Worm (Caenorhabditis elegans) whole organism, young adult: ENCODE measurements around the gene C38C6.3.

Experiments used
- B0035.1 ChIP-seq: sonication (generic microtip); optimal IDR thresholded peaks from 2 replicates; lab custom pipeline; 2016; ENCODE audit warnings: missing genetic modification characterization, mild to moderate bottlenecking, missing compliant biosample characterization, missing genotype, missing genetic modification reagents
- C17E4.6 ChIP-seq: fragments of 200-800 bp; sonication (Bioruptor generic); IDR thresholded peaks from 2 replicates; pipeline ENCODE4 v1.3.6; 2022; ENCODE audit warnings: missing genetic modification reagents, missing genetic modification characterization, missing compliant biosample characterization
- F23B12.7 ChIP-seq: sonication (generic microtip); optimal IDR thresholded peaks from 2 replicates; lab custom pipeline; 2017; ENCODE audit warnings: missing genetic modification characterization, mild to moderate bottlenecking, missing compliant biosample characterization, antibody characterized with exemption, moderate library complexity; ENCODE audit not compliant: insufficient read depth
- F57C9.4 ChIP-seq: sonication (generic microtip); optimal IDR thresholded peaks from 2 replicates; lab custom pipeline; 2017; ENCODE audit warnings: mild to moderate bottlenecking, missing genetic modification characterization, missing compliant biosample characterization
- T07F8.4 ChIP-seq: sonication (generic microtip); optimal IDR thresholded peaks from 2 replicates; lab custom pipeline; 2016; ENCODE audit warnings: mild to moderate bottlenecking, missing genetic modification characterization, moderate library complexity, missing compliant biosample characterization
- T26A5.8 ChIP-seq: sonication (generic microtip); optimal IDR thresholded peaks from 2 replicates; lab custom pipeline; 2016; ENCODE audit warnings: missing genetic modification characterization, missing compliant biosample characterization
- Y56A3A.18 ChIP-seq: fragments of 200-800 bp; sonication (Bioruptor generic); IDR thresholded peaks from 2 replicates; pipeline ENCODE4 v1.3.6; 2022; ENCODE audit warnings: missing genetic modification reagents, missing genetic modification characterization, missing compliant biosample characterization
- aptf-3 ChIP-seq: fragments of 200-800 bp; sonication (Bioruptor generic); IDR thresholded peaks from 2 replicates; pipeline ENCODE4 v1.3.6; 2022; ENCODE audit warnings: missing genetic modification characterization, missing compliant biosample characterization
- athp-1 ChIP-seq: sonication (generic microtip); optimal IDR thresholded peaks from 2 replicates; lab custom pipeline; 2017; ENCODE audit warnings: mild to moderate bottlenecking, missing genetic modification characterization, missing compliant biosample characterization
- bed-2 ChIP-seq: fragments of 200-800 bp; sonication (Bioruptor generic); IDR thresholded peaks from 2 replicates; pipeline ENCODE4 v1.3.6; 2022; ENCODE audit warnings: missing genetic modification reagents, missing genetic modification characterization, missing compliant biosample characterization
- cebp-1 ChIP-seq, 2 experiments: fragments of 200-800 bp in 1 of 2; sonication (Bioruptor generic) in 1 of 2; sonication (generic microtip) in 1 of 2; IDR thresholded peaks in 1 of 2; optimal IDR thresholded peaks in 1 of 2; 2 replicates each; pipeline versions ENCODE4 v1.3.6 to Lab custom; 2017 to 2022; ENCODE audit warnings: missing compliant biosample characterization in 2 of 2, missing genetic modification characterization in 2 of 2, mild to moderate bottlenecking in 1 of 2, missing genetic modification reagents in 1 of 2, moderate library complexity in 1 of 2
- ceh-27 ChIP-seq: fragments of 200-800 bp; sonication (Bioruptor generic); optimal IDR thresholded peaks from 2 replicates; lab custom pipeline; 2018; ENCODE audit warnings: mild to moderate bottlenecking, missing genetic modification characterization, moderate library complexity, missing compliant biosample characterization
- ceh-40 ChIP-seq: fragments of 200-800 bp; sonication (Bioruptor generic); IDR thresholded peaks from 2 replicates; pipeline ENCODE4 v1.3.6; 2022; ENCODE audit warnings: missing genetic modification characterization, missing compliant biosample characterization
- chd-7 ChIP-seq: sonication (generic microtip); optimal IDR thresholded peaks from 2 replicates; lab custom pipeline; 2016; ENCODE audit warnings: mild to moderate bottlenecking, missing genetic modification characterization, moderate library complexity, missing compliant biosample characterization
- die-1 ChIP-seq: sonication (generic microtip); optimal IDR thresholded peaks from 2 replicates; lab custom pipeline; 2016; ENCODE audit warnings: missing genotype, mild to moderate bottlenecking, missing genetic modification characterization, missing compliant biosample characterization
- dpff-1 ChIP-seq: sonication (generic microtip); optimal IDR thresholded peaks from 2 replicates; lab custom pipeline; 2017; ENCODE audit warnings: mild to moderate bottlenecking, missing genetic modification characterization, missing compliant biosample characterization
- efl-1 ChIP-seq: fragments of 150-350 bp; optimal IDR thresholded peaks from 2 replicates; lab custom pipeline; 2014; ENCODE audit warnings: missing biosample characterization, missing genetic modification reagents, missing genetic modification characterization
- egl-44 ChIP-seq: fragments of 200-800 bp; sonication (Bioruptor generic); IDR thresholded peaks from 2 replicates; pipeline ENCODE4 v1.3.6; 2022; ENCODE audit warnings: missing genetic modification reagents, missing genetic modification characterization, missing compliant biosample characterization
- fkh-3 ChIP-seq: sonication (generic microtip); optimal IDR thresholded peaks from 2 replicates; lab custom pipeline; 2016; ENCODE audit warnings: mild to moderate bottlenecking, missing genetic modification characterization, missing compliant biosample characterization
- gei-17 ChIP-seq: fragments of 200-800 bp; sonication (Bioruptor generic); optimal IDR thresholded peaks from 2 replicates; lab custom pipeline; 2018; ENCODE audit warnings: mild to moderate bottlenecking, missing genetic modification characterization, missing compliant biosample characterization
- hmg-1.2 ChIP-seq: fragments of 200-800 bp; sonication (Bioruptor generic); IDR thresholded peaks from 2 replicates; pipeline ENCODE4 v1.3.6; 2022; ENCODE audit warnings: missing genetic modification reagents, missing genetic modification characterization, missing compliant biosample characterization
- hsf-1 ChIP-seq: fragments of 200-800 bp; sonication (Bioruptor generic); IDR thresholded peaks from 2 replicates; pipeline ENCODE4 v1.3.6; 2022; ENCODE audit warnings: missing genetic modification reagents, missing genetic modification characterization, missing compliant biosample characterization
- lin-26 ChIP-seq: fragments of 200-800 bp; sonication (Bioruptor generic); IDR thresholded peaks from 2 replicates; pipeline ENCODE4 v1.3.6; 2022; ENCODE audit warnings: missing genetic modification reagents, missing genetic modification characterization, missing compliant biosample characterization
- lin-35 ChIP-seq, 3 experiments: fragments of 150-350 bp in 2 of 3; sonication (generic microtip) in 1 of 3; optimal IDR thresholded peaks; 2 replicates each; lab custom pipeline; 2014 to 2018; ENCODE audit warnings: missing biosample characterization in 3 of 3, missing genetic modification characterization in 3 of 3, missing genetic modification reagents in 3 of 3
- lin-40 ChIP-seq: sonication (generic microtip); optimal IDR thresholded peaks from 2 replicates; lab custom pipeline; 2016; ENCODE audit warnings: missing genetic modification characterization, mild to moderate bottlenecking, missing compliant biosample characterization, missing genotype, missing genetic modification reagents
- lir-1 ChIP-seq: fragments of 200-800 bp; sonication (Bioruptor generic); conservative IDR thresholded peaks from 2 replicates; pipeline ENCODE4 v1.3.6; 2022; ENCODE audit warnings: missing genetic modification reagents, missing genetic modification characterization, missing compliant biosample characterization
- madf-3 ChIP-seq: fragments of 200-800 bp; sonication (Bioruptor generic); IDR thresholded peaks from 2 replicates; pipeline ENCODE4 v1.3.6; 2022; ENCODE audit warnings: missing genetic modification reagents, missing genetic modification characterization, missing compliant biosample characterization
- madf-8 ChIP-seq: fragments of 200-800 bp; sonication (Bioruptor generic); conservative IDR thresholded peaks from 2 replicates; pipeline ENCODE4 v1.3.6; 2022; ENCODE audit warnings: missing genetic modification reagents, missing genetic modification characterization, missing compliant biosample characterization
- mes-4 ChIP-seq: sonication (generic microtip); optimal IDR thresholded peaks from 2 replicates; lab custom pipeline; 2016; ENCODE audit warnings: missing genotype, missing genetic modification characterization, missing compliant biosample characterization
- nhr-120 ChIP-seq: fragments of 200-800 bp; sonication (Bioruptor generic); IDR thresholded peaks from 2 replicates; pipeline ENCODE4 v1.3.6; 2022; ENCODE audit warnings: missing genetic modification characterization, missing compliant biosample characterization
- repo-1 ChIP-seq: sonication (generic microtip); optimal IDR thresholded peaks from 2 replicates; lab custom pipeline; 2017; ENCODE audit warnings: mild to moderate bottlenecking, missing genetic modification characterization, missing compliant biosample characterization
- rpc-1 ChIP-seq, 2 experiments: fragments of 150-350 bp in 1 of 2; sonication (generic microtip) in 1 of 2; optimal IDR thresholded peaks; 2 replicates each; lab custom pipeline; 2014 to 2018; ENCODE audit warnings: missing biosample characterization in 1 of 2, missing genetic modification characterization in 1 of 2, missing genetic modification reagents in 1 of 2, missing genotype in 1 of 2
- sdz-38 ChIP-seq: sonication (generic microtip); optimal IDR thresholded peaks from 2 replicates; lab custom pipeline; 2016; ENCODE audit warnings: missing genotype, missing genetic modification characterization, missing compliant biosample characterization
- sea-2 ChIP-seq: fragments of 200-800 bp; sonication (Bioruptor generic); IDR thresholded peaks from 2 replicates; pipeline ENCODE4 v1.3.6; 2022; ENCODE audit warnings: missing genetic modification characterization, missing compliant biosample characterization
- snpc-4 ChIP-seq, 5 experiments: fragments of 150-350 bp in 1 of 5; sonication (generic microtip) in 4 of 5; optimal IDR thresholded peaks; 2 replicates each; lab custom pipeline; 2014 to 2018; ENCODE audit warnings: missing genetic modification characterization in 5 of 5, missing biosample characterization in 3 of 5, antibody characterized with exemption in 2 of 5, mild to moderate bottlenecking in 2 of 5, missing compliant biosample characterization in 2 of 5, missing genotype in 2 of 5, moderate library complexity in 2 of 5, missing genetic modification reagents in 1 of 5
- tbp1 ChIP-seq: fragments of 200-800 bp; sonication (Bioruptor generic); optimal IDR thresholded peaks from 2 replicates; lab custom pipeline; 2018; ENCODE audit warnings: mild to moderate bottlenecking, missing genetic modification characterization, missing compliant biosample characterization
- unc-130 ChIP-seq: sonication (generic microtip); optimal IDR thresholded peaks from 2 replicates; lab custom pipeline; 2016; ENCODE audit warnings: missing genetic modification reagents, missing genetic modification characterization, missing compliant biosample characterization
- xnd-1 ChIP-seq: sonication (generic microtip); optimal IDR thresholded peaks from 2 replicates; lab custom pipeline; 2016; ENCODE audit warnings: missing genotype, missing genetic modification reagents, missing genetic modification characterization, missing compliant biosample characterization
- zfh-2 ChIP-seq: fragments of 200-800 bp; sonication (Bioruptor generic); conservative IDR thresholded peaks from 2 replicates; pipeline ENCODE4 v1.3.6; 2022; ENCODE audit warnings: missing genetic modification reagents, missing genetic modification characterization, missing compliant biosample characterization
- zim-3 ChIP-seq: sonication (generic microtip); optimal IDR thresholded peaks from 2 replicates; lab custom pipeline; 2017; ENCODE audit warnings: mild to moderate bottlenecking, missing genetic modification characterization, moderate library complexity, missing compliant biosample characterization
- ztf-28 ChIP-seq: fragments of 200-800 bp; sonication (Bioruptor generic); IDR thresholded peaks from 2 replicates; pipeline ENCODE4 v1.3.6; 2022; ENCODE audit warnings: missing genetic modification reagents, missing genetic modification characterization, missing compliant biosample characterization
- ztf-3 ChIP-seq: fragments of 200-800 bp; sonication (Bioruptor generic); optimal IDR thresholded peaks from 2 replicates; lab custom pipeline; 2018; ENCODE audit warnings: mild to moderate bottlenecking, missing genetic modification characterization, missing compliant biosample characterization

C38C6.3 gene

DNA sequence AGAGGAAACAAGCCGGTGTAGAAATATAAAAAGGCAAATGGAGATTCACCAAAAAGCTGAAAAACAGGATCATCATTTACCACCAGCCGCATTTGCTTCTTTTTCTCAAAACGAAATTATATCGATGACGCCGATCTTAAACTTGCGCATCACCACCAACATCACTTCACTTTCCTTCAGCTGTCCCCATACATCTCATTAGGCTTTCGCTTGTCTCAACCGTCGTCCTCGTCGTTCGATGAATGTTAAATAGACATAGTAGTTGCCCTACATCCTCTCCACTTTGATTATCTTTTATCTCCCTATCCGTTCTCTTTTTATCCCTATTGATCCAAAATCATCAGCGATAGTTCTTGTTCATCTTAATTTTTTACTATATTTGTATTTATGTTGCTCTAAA lies 6.0 kb upstream of the C38C6.3 start:
- TF ChIP-seq lir-1 (GFP tag; lab: Robert Waterston, UW) (no peak), athp-1 (tag; lab: Kevin White, UChicago) (no peak), hmg-1.2 (GFP tag; lab: Robert Waterston, UW) (no peak), mes-4 (no peak), T26A5.8 (tag; lab: Kevin White, UChicago) (no peak), efl-1 (GFP tag; lab: Kevin White, UChicago) (no peak), gei-17 (GFP tag; lab: Kevin White, UChicago) (no peak), bed-2 (GFP tag; lab: Robert Waterston, UW) (no peak), lin-40 (no peak), madf-3 (no peak), sdz-38 (tag; lab: Kevin White, UChicago) (no peak), hsf-1 (GFP tag; lab: Robert Waterston, UW) (no peak), aptf-3 (GFP tag; lab: Robert Waterston, UW) (no peak), B0035.1 (tag; lab: Kevin White, UChicago) (no peak), repo-1 (tag; lab: Kevin White, UChicago) (no peak), fkh-3 (tag; lab: Kevin White, UChicago) (no peak), sea-2 (no peak)
- TF ChIP-seq, all 124 proteins: peak for 0

- TF ChIP-seq unc-130: no peak
- no peak for TF ChIP-seq lin-35 (GFP tag; optimal IDR thresholded peaks at IDR 0.05; lab: Kevin White, UChicago)
- TF ChIP-seq gei-17 (GFP tag; lab: Kevin White, UChicago): no peak
- TF ChIP-seq tbp1 (GFP tag; lab: Kevin White, UChicago): no peak
These were observed 5.6 kb upstream of the C38C6.3 start, which contains the start of gene tag-297 for ce11 chrII:14627330-14627729. Gene tag-297 (plus strand): TSS chrII:14627630.

DNA sequence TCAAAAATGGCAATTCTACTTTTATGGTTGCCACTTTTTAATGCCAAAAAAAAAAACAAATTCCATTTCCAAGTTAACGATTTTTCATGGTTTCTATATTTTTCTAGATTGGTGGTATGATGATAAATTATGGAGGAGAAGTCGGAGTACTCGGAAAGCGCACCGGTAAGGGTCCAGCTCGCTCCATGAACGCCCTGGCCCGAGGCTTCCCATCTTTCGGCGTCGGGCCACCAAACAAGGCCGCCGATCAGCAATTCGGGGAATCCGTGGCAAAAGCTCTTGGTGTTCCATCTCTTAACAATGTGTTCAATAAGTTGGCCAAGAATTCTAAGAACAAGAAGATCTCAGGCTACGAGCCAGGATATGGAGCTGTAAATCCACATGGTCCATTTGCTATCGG lies 1.1 kb downstream of the C38C6.3 start:
- TF ChIP-seq ceh-40 (GFP tag; lab: Robert Waterston, UW) (no peak), zfh-2 (peak; percentile 66)
- TF ChIP-seq, all 124 proteins: peak for 1

DNA sequence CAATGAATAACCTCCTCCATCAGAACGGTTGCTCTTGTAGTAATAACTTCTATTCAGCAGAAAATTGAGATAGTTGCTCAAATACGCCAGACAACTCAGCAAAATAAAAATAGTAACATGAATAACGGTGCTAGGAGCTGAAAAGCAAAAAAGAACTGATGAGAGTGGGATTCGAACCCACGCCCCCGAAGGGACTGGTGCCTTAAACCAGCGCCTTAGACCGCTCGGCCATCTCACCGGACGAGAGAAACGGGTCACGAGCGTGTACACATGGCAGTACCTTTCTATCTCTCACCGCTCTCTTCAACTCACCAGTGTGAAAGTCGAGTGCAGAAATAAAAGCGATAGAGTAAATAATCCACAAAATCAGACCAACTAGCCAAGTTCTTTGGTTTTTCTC lies 2.3 kb downstream of the C38C6.3 start:
- TF ChIP-seq C17E4.6 (GFP tag; lab: Robert Waterston, UW) (no peak), T07F8.4 (tag; lab: Kevin White, UChicago) (no peak), F57C9.4 (tag; lab: Kevin White, UChicago) (no peak), dpff-1 (tag; lab: Kevin White, UChicago) (no peak), B0035.1 (tag; lab: Kevin White, UChicago) (no peak), die-1 (tag; lab: Kevin White, UChicago) (peak; percentile 66), nhr-120 (GFP tag; lab: Robert Waterston, UW) (no peak), lin-26 (GFP tag; lab: Robert Waterston, UW) (peak; percentile 74), rpc-1 (optimal IDR thresholded peaks at IDR 0.05; lab: Kevin White, UChicago) (peak; percentile 67), rpc-1 (tag; optimal IDR thresholded peaks at IDR 0.05; lab: Kevin White, UChicago) (peak; percentile 72), gei-17 (GFP tag; lab: Kevin White, UChicago) (no peak), ztf-3 (GFP tag; lab: Kevin White, UChicago) (no peak), aptf-3 (GFP tag; lab: Robert Waterston, UW) (no peak), ztf-28 (GFP tag; lab: Robert Waterston, UW) (no peak), cebp-1 (GFP tag; IDR thresholded peaks at IDR 0.05; lab: Robert Waterston, UW) (no peak), cebp-1 (tag; optimal IDR thresholded peaks at IDR 0.05; lab: Kevin White, UChicago) (no peak), egl-44 (GFP tag; lab: Robert Waterston, UW) (peak; percentile 79), lin-40 (no peak), F23B12.7 (tag; lab: Kevin White, UChicago) (no peak), ceh-27 (GFP tag; lab: Kevin White, UChicago) (peak; percentile 20), xnd-1 (tag; lab: Kevin White, UChicago) (no peak), Y56A3A.18 (GFP tag; lab: Robert Waterston, UW) (0 out of 2 replicates have a peak, but pooled peaks have one; percentile 41), hsf-1 (GFP tag; lab: Robert Waterston, UW) (no peak), zim-3 (tag; lab: Kevin White, UChicago) (no peak), snpc-4 (GFP tag; optimal IDR thresholded peaks at IDR 0.05; lab: Kevin White, UChicago) (no peak), snpc-4 (tag; optimal IDR thresholded peaks at IDR 0.05; lab: Kevin White, UChicago) (peak in 3 of 4 experiments; percentile 41 to 78 (median 54)), lin-35 (GFP tag; optimal IDR thresholded peaks at IDR 0.05; lab: Kevin White, UChicago) (peak in 1 of 3 experiments; percentile 48), chd-7 (no peak), madf-8 (GFP tag; lab: Robert Waterston, UW) (no peak)
